Worm (Caenorhabditis elegans): Measurements from ENCODE around the gene Y59H11AR.4.

DNA sequence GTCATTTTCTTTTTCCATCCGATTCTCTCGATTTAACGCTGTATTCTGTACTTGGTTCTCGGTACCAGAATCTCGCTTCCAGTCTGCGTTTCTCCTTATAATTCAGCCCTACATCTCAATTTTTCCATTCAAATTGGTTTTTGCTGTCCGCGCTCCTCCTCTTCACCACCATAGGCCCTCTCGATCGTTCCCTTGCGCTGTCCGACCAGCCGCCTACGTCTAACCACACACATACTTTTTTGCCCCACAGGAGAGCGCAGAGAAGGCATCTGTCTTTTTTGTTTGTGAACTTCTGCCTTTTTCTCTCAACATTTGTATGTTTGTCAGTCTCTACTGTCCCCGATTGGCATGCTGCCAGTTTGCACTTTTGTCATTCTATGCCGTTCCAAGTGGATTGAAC is 26.8 kb upstream of the Y59H11AR.4 start, which contains the start of gene F42A9.11:
- TF ChIP-seq nhr-77 (tag; optimal IDR thresholded peaks at IDR 0.05) = no peak
- no peak for TF ChIP-seq egl-27 (tag; optimal IDR thresholded peaks at IDR 0.05)
- TF ChIP-seq fkh-10 (GFP tag; optimal IDR thresholded peaks at IDR 0.05) = no peak
- TF ChIP-seq skn-1 (tag; optimal IDR thresholded peaks at IDR 0.05) = no peak
- no peak for TF ChIP-seq ceh-28 (tag; optimal IDR thresholded peaks at IDR 0.05)
- no peak for TF ChIP-seq R02D3.7 (tag; optimal IDR thresholded peaks at IDR 0.05)
- TF ChIP-seq ztf-11 (tag; optimal IDR thresholded peaks at IDR 0.05) = no peak

All from whole organism, L4 larva.